Fruit fly (Drosophila melanogaster) whole organism, pupa: ENCODE results near the gene mthl5.

Source experiments
- CG10348 ChIP-seq: fragments of 200-800 bp; sonication (Bioruptor generic); IDR thresholded peaks from 2 replicates; pipeline ENCODE4 v1.3.6; 2022; ENCODE audit warnings: missing biosample characterization, missing genetic modification characterization
- CG12605 ChIP-seq: fragments of 200-800 bp; sonication (Bioruptor generic); IDR thresholded peaks from 2 replicates; pipeline ENCODE4 v1.3.6; 2022; ENCODE audit warnings: missing biosample characterization, missing genetic modification characterization
- CG13204 ChIP-seq: fragments of 200-800 bp; sonication (Bioruptor generic); optimal IDR thresholded peaks from 2 replicates; lab custom pipeline; 2018; ENCODE audit warnings: missing biosample characterization, mild to moderate bottlenecking, missing genetic modification characterization, moderate library complexity
- CG14655 ChIP-seq: fragments of 200-800 bp; sonication (Bioruptor generic); optimal IDR thresholded peaks from 3 replicates; lab custom pipeline; 2017; ENCODE audit warnings: mild to moderate bottlenecking, missing biosample characterization, missing genetic modification reagents, missing genetic modification characterization
- CG15710 ChIP-seq: fragments of 200-800 bp; sonication (Bioruptor generic); optimal IDR thresholded peaks from 2 replicates; lab custom pipeline; 2018; ENCODE audit warnings: missing biosample characterization, mild to moderate bottlenecking, missing genetic modification characterization, moderate library complexity
- CG17806 ChIP-seq: fragments of 200-800 bp; sonication (Bioruptor generic); optimal IDR thresholded peaks from 2 replicates; lab custom pipeline; 2018; ENCODE audit warnings: missing biosample characterization, mild to moderate bottlenecking, missing genetic modification characterization, moderate library complexity
- CG32121 ChIP-seq: fragments of 200-800 bp; sonication (Bioruptor generic); IDR thresholded peaks from 2 replicates; pipeline ENCODE4 v1.3.6; 2022; ENCODE audit warnings: missing biosample characterization, missing genetic modification characterization
- CG34367 ChIP-seq: fragments of 200-800 bp; sonication (Bioruptor generic); optimal IDR thresholded peaks from 2 replicates; lab custom pipeline; 2018; ENCODE audit warnings: missing biosample characterization, mild to moderate bottlenecking, missing genetic modification characterization
- CG4496 ChIP-seq: fragments of 200-800 bp; sonication (Bioruptor generic); IDR thresholded peaks from 3 replicates; pipeline ENCODE4 v1.3.6; 2022; ENCODE audit warnings: missing biosample characterization, missing genetic modification characterization
- CG8159 ChIP-seq: fragments of 200-800 bp; sonication (Bioruptor generic); optimal IDR thresholded peaks from 3 replicates; lab custom pipeline; 2018; ENCODE audit warnings: missing biosample characterization, mild to moderate bottlenecking, missing genetic modification characterization, moderate library complexity
- CG8301 ChIP-seq: fragments of 200-800 bp; sonication (Bioruptor generic); optimal IDR thresholded peaks from 2 replicates; lab custom pipeline; 2018; ENCODE audit warnings: missing biosample characterization, mild to moderate bottlenecking, missing genetic modification characterization
- CG9948 ChIP-seq: fragments of 200-800 bp; sonication (Bioruptor generic); optimal IDR thresholded peaks from 2 replicates; lab custom pipeline; 2018; ENCODE audit warnings: missing biosample characterization, mild to moderate bottlenecking, missing genetic modification characterization, moderate library complexity
- D1 ChIP-seq: fragments of 200-800 bp; sonication (Bioruptor generic); optimal IDR thresholded peaks from 2 replicates; lab custom pipeline; 2018; ENCODE audit warnings: missing biosample characterization, mild to moderate bottlenecking, missing genetic modification characterization, moderate library complexity
- EcR ChIP-seq: fragments of 200-800 bp; sonication (Bioruptor generic); optimal IDR thresholded peaks from 3 replicates; lab custom pipeline; 2019; ENCODE audit warnings: missing biosample characterization, missing genetic modification characterization, mild to moderate bottlenecking, moderate library complexity, missing genetic modification reagents
- Ets98B ChIP-seq: fragments of 200-800 bp; sonication (Bioruptor generic); IDR thresholded peaks from 2 replicates; pipeline ENCODE4 v1.3.6; 2022; ENCODE audit warnings: missing biosample characterization, missing genetic modification characterization
- Pif1A ChIP-seq: fragments of 200-800 bp; sonication (Bioruptor generic); optimal IDR thresholded peaks from 3 replicates; lab custom pipeline; 2016; ENCODE audit warnings: missing biosample characterization, missing genetic modification characterization
- Pif1B ChIP-seq: fragments of 200-800 bp; sonication (Bioruptor generic); optimal IDR thresholded peaks from 3 replicates; lab custom pipeline; 2016; ENCODE audit warnings: missing biosample characterization, missing genetic modification characterization
- Snoo ChIP-seq: fragments of 200-800 bp; sonication (Bioruptor generic); optimal IDR thresholded peaks from 3 replicates; lab custom pipeline; 2017; ENCODE audit warnings: missing biosample characterization, mild to moderate bottlenecking, missing genetic modification characterization, inconsistent platforms
- fd96Ca ChIP-seq: fragments of 200-800 bp; sonication (Bioruptor generic); IDR thresholded peaks from 3 replicates; pipeline ENCODE4 v1.3.6; 2022; ENCODE audit warnings: missing biosample characterization, missing genetic modification characterization
- gl ChIP-seq: fragments of 200-800 bp; sonication (Bioruptor generic); optimal IDR thresholded peaks from 2 replicates; lab custom pipeline; 2018; ENCODE audit warnings: missing biosample characterization, mild to moderate bottlenecking, missing genetic modification characterization
- rn ChIP-seq: fragments of 200-800 bp; sonication (Bioruptor generic); IDR thresholded peaks from 2 replicates; pipeline ENCODE4 v1.3.6; 2022; ENCODE audit warnings: missing biosample characterization, missing genetic modification characterization

The mthl5 gene

DNA sequence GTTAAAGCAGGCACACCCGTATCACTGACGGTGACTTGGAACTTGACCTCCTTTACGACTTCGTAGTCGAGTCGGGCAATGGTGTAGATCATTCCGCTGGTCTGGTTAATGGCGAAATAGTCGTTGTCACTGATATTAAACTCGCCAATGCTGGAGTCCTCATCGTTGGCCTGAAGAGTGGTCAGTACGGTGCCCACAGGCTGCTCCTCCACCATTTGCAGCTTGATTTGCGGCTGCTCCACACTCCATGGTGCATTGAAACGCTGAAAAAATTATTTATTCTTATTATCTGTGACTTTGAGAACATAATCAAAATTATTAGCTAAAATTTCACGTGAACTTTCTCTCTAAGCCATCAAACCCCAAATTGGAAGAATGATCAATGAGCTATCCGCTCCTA is 10.3 kb upstream of the mthl5 start, which contains the start of gene CG34307:
TSS of gene CG34307 (plus strand) at position 301 of the 400 bp plus-strand sequence.
- TF ChIP-seq CG8159 (tag; lab: Kevin White, UChicago) = no peak

DNA sequence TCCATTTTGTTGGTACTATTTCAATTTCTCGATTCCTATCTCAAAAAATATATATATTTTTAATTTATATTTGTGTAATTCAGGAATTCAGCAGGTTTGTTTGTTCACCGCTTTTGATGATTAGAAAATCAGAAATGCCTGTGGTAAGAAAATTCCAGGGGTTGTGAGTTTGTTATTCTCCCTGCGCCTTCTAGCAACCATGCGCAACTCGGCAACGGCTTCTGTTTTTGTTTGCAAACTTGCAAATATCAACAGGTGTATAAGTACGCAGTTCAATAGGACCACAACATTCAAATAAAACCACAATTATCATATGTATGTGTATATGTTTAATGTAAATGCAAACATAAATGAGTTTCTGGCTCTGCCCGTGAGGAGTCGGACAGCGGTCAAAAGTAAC is 6.2 kb upstream of the mthl5 start, which contains the start of gene Dnali1:
TSS of gene Dnali1 (minus strand) at position 101 of the 400 bp plus-strand sequence.
- TF ChIP-seq CG9948 (tag; lab: Kevin White, UChicago) (no peak), CG32121 (no peak), D1 (tag; lab: Kevin White, UChicago) (no peak), CG14655 (GFP tag; lab: Kevin White, UChicago) (no peak), CG8159 (tag; lab: Kevin White, UChicago) (no peak), CG17806 (tag; lab: Kevin White, UChicago) (no peak), Pif1B (GFP tag; lab: Kevin White, UChicago) (no peak), CG13204 (GFP tag; lab: Kevin White, UChicago) (no peak), CG4496 (GFP tag; lab: Robert Waterston, UW) (no peak), CG34367 (tag; lab: Kevin White, UChicago) (no peak), Pif1A (GFP tag; lab: Kevin White, UChicago) (no peak), CG8301 (no peak), CG10348 (GFP tag; lab: Robert Waterston, UW) (no peak), CG15710 (tag; lab: Kevin White, UChicago) (no peak), Ets98B (GFP tag; lab: Robert Waterston, UW) (no peak), EcR (GFP tag; lab: Kevin White, UChicago) (no peak)

DNA sequence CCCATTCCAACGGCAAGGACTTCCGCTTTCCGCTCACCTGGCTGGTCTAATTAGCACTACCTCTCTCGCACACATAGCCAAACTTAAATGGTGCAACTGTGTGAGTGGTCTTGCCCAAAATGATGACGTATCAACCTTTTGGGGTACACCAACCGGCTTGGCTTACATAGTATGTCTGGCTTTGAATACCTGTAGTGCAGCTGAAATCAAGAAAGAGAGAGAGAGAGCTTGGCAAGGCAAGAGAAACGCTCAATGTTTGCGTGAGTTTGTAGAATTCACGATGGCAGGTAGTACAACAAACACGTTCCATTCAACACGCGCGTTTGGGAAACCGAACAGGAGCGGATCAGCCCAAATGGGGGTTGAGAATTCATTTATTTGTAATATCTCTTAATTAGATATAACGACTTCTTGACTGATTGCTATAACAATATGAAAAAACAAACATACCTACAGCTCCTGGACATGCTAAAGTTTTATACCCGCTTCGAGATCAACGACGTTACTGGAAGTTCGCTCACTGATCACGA is 1.1 kb upstream of the mthl5 start:
- no peak for TF ChIP-seq CG13204 (GFP tag; lab: Kevin White, UChicago)
- TF ChIP-seq EcR (GFP tag; lab: Kevin White, UChicago) = no peak
- TF ChIP-seq CG8159 (tag; lab: Kevin White, UChicago) = peak; percentile 12
- no peak for TF ChIP-seq CG34367 (tag; lab: Kevin White, UChicago)
- TF ChIP-seq CG32121 = no peak
- no peak for TF ChIP-seq Snoo (tag; lab: Kevin White, UChicago)
- TF ChIP-seq CG8301 = no peak
- TF ChIP-seq CG12605 (GFP tag; lab: Robert Waterston, UW) = peak; percentile 43; the same call in 1 of the 2 replicates
- TF ChIP-seq fd96Ca (GFP tag; lab: Robert Waterston, UW) = peak; percentile 48; the same call in 1 of the 3 replicates
- peak; percentile 65 for TF ChIP-seq Pif1B (GFP tag; lab: Kevin White, UChicago)
- TF ChIP-seq Ets98B (GFP tag; lab: Robert Waterston, UW) = no peak; the same call in 1 of the 2 replicates
- TF ChIP-seq CG15710 (tag; lab: Kevin White, UChicago) = no peak
- TF ChIP-seq rn = no peak
- TF ChIP-seq CG14655 (GFP tag; lab: Kevin White, UChicago) = no peak
- TF ChIP-seq CG4496 (GFP tag; lab: Robert Waterston, UW) = peak; percentile 65
- no peak for TF ChIP-seq CG17806 (tag; lab: Kevin White, UChicago)

DNA sequence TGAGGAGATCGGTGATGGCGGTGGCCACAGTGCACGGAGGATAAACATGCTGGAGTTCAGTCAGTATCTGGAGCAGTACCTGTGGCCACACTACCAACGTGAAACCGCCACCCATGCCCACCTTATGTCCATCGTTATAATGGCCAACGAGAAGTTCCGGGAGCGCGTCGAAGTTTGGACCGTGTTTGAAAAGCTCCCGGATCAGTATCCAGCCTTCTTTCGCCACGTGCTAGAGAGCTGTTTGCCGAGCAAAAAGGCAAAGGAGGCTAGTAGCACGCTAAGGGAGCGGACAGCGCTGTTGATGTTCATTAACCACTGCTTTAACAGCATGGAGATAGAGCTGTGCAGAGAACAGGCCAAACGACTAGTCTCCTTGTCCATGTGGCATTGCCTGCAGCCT is 3.8 kb downstream of the mthl5 start:
- TF ChIP-seq CG15710 (tag; lab: Kevin White, UChicago) = no peak
- no peak for TF ChIP-seq CG14655 (GFP tag; lab: Kevin White, UChicago)
- no peak for TF ChIP-seq CG8301
- TF ChIP-seq D1 (tag; lab: Kevin White, UChicago) = no peak
- TF ChIP-seq CG34367 (tag; lab: Kevin White, UChicago) = no peak
- TF ChIP-seq, all 21 proteins: peak for 0

DNA sequence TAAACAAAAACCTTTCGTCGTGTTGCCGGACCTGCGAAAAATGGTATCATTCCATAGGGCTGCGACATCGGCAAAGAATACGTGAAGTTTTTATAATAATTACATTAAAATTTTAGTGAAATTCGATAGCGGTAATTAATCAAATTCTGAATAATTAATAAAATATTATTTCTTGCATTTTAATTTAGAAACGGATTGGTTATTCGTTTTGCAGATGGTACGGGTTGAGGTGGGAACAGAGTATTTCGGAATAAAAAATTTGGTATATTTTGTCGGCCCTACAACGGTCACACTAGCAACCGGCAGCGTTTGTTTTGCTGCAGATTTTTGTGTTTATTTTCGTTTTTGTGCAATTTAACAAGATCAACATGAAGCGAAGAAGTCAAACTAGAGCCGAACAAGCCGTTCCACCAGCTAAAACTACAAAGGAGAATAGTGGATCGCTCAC is 4.4 kb downstream of the mthl5 start, which contains the start of the genes CG6962 and CG31368:
TSS of gene CG6962 (minus strand) at position 29 of the 448 bp plus-strand sequence.
TSS of gene CG31368 (plus strand) at position 285 of the 448 bp plus-strand sequence.
- TF ChIP-seq CG14655 (GFP tag; lab: Kevin White, UChicago) = no peak
- 0 out of 2 replicates have a peak, but pooled peaks have one; percentile 14 for TF ChIP-seq CG10348 (GFP tag; lab: Robert Waterston, UW)
- TF ChIP-seq CG12605 (GFP tag; lab: Robert Waterston, UW) = peak; percentile 60
- no peak for TF ChIP-seq gl (tag; lab: Kevin White, UChicago)
- TF ChIP-seq Snoo (tag; lab: Kevin White, UChicago) = peak; percentile 54
- no peak for TF ChIP-seq Pif1B (GFP tag; lab: Kevin White, UChicago)
- no peak for TF ChIP-seq EcR (GFP tag; lab: Kevin White, UChicago)
- peak; percentile 73 for TF ChIP-seq CG15710 (tag; lab: Kevin White, UChicago)
- peak; percentile 34 for TF ChIP-seq CG34367 (tag; lab: Kevin White, UChicago)
- TF ChIP-seq Pif1A (GFP tag; lab: Kevin White, UChicago) = no peak
- no peak for TF ChIP-seq rn
- TF ChIP-seq CG9948 (tag; lab: Kevin White, UChicago) = peak; percentile 60
- TF ChIP-seq D1 (tag; lab: Kevin White, UChicago) = no peak
- peak; percentile 59; the same call in 1 of the 2 replicates for TF ChIP-seq CG32121
- TF ChIP-seq CG4496 (GFP tag; lab: Robert Waterston, UW) = peak; percentile 80
- peak; percentile 53 for TF ChIP-seq CG8301
- TF ChIP-seq CG8159 (tag; lab: Kevin White, UChicago) = peak; percentile 69
- TF ChIP-seq CG13204 (GFP tag; lab: Kevin White, UChicago) = no peak
- peak; percentile 54 for TF ChIP-seq Ets98B (GFP tag; lab: Robert Waterston, UW)
- TF ChIP-seq fd96Ca (GFP tag; lab: Robert Waterston, UW) = 0 out of 3 replicates have a peak, but pooled peaks have one; percentile 32
- TF ChIP-seq CG17806 (tag; lab: Kevin White, UChicago) = peak; percentile 69
